Worm (Caenorhabditis elegans): ENCODE results near the gene K01G5.10.

- TF ChIP-seq hlh-15 (tag; optimal IDR thresholded peaks at IDR 0.05) (no peak), ceh-18 (tag; optimal IDR thresholded peaks at IDR 0.05) (no peak), tbx-7 (tag; optimal IDR thresholded peaks at IDR 0.05) (no peak), sdc-2 (tag; optimal IDR thresholded peaks at IDR 0.05) (no peak), gmeb-2 (tag; optimal IDR thresholded peaks at IDR 0.05) (no peak), ceh-34 (tag; optimal IDR thresholded peaks at IDR 0.05) (no peak), pha-4 (tag; optimal IDR thresholded peaks at IDR 0.05) (no peak), ama-1 (optimal IDR thresholded peaks at IDR 0.05) (no peak), dve-1 (tag; optimal IDR thresholded peaks at IDR 0.05) (no peak), elt-2 (tag; optimal IDR thresholded peaks at IDR 0.05) (no peak), unc-3 (GFP tag; conservative IDR thresholded peaks at IDR 0.05) (no peak), unc-3 (tag; optimal IDR thresholded peaks at IDR 0.05) (no peak), F13H6.1 (tag; optimal IDR thresholded peaks at IDR 0.05) (no peak), npax-4 (tag; optimal IDR thresholded peaks at IDR 0.05) (no peak)
These were observed 782 bp downstream of the K01G5.10 start, which contains the start of gene rnf-113 for ce11 chrIII:10757540-10757939.
